Worm (Caenorhabditis elegans): ENCODE measurements around the gene cng-1.
A peak's percentile ranks its signal among the peaks of the same experiment; 100 is the strongest.

cng-1 gene

DNA sequence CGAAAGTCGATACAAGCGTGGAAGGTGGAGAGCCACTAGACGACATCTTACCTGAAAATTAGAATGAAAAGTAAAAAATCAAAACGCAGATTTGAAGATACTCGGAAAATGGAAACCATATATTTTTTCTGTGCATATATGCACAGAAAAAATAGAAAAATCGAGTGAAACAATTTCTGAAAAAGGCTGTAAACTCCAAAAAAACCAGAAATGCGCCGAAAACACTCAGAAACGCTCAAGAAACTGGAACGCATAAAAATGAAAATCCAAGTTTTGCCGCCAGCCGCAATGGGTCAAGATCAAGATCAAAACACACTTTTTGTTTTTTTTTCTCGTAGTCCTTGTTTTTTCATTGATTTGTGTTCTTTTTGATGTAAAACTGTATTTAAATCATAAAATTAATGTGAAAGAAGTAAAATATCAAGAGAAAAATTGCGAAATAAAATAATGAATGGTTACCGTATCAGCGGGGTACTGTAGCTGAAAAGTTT lies 38.6 kb downstream of the cng-1 start, which contains the start of gene T01C3.3:
Gene T01C3.3 (minus strand): TSS at position 51 of the 491 bp plus-strand sequence.
- TF ChIP-seq blmp-1 (tag; optimal IDR thresholded peaks at IDR 0.05; ENCODE audit: insufficient read depth): no peak
- TF ChIP-seq ama-1 (optimal IDR thresholded peaks at IDR 0.05): no peak

DNA sequence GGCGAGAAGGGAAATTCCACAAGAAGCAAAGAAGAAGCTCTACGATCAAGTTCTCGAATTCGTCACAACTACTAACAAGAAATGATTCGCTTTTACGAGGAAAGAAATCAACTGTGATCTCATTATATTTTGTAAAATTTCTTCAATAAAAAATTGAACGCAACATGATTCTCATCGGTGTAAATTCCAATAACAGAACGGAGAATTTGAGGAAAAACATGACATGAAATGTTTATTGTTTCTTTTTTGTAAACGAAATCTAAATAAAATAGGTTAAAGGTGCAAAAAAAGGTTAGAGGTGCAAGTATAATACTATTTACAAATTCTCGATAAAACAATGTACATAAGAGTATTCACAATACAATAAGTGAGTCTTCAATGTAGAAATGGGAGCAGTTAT lies 39.8 kb downstream of the cng-1 start:
- no peak for TF ChIP-seq elt-3 (tag; optimal IDR thresholded peaks at IDR 0.05)
- no peak for TF ChIP-seq nhr-25 (tag; optimal IDR thresholded peaks at IDR 0.05)

DNA sequence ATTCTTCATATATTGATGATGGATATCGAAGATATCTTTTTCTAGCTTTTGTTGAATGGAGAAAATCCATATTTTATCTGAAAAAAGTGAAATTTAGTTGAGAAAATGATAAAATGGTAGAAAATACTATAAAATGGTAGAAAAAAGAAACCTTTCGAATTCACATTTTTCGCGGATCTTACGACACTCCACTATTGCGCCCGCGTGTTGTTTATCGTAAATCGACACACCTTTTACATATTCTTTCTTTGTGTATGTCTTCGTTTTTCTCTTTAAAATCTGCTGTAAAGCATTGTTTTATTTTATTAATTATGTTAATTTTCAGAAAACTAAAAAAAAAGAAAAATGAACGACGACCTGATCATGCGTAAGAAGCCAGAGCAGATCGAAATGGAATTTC lies 40.4 kb downstream of the cng-1 start, which contains the start of the genes cdt-2 and T01C3.2:
Gene cdt-2 (minus strand): TSS at position 284 of the 400 bp plus-strand sequence.
Gene T01C3.2 (plus strand): TSS at position 326 of the 400 bp plus-strand sequence.
- TF ChIP-seq R02D3.7 (tag; optimal IDR thresholded peaks at IDR 0.05): peak; percentile 84
- peak; percentile 82 for TF ChIP-seq gmeb-1 (tag; optimal IDR thresholded peaks at IDR 0.05)
- no peak for TF ChIP-seq lin-39 (tag; optimal IDR thresholded peaks at IDR 0.05)
- no peak for TF ChIP-seq zag-1 (tag; optimal IDR thresholded peaks at IDR 0.05)
- TF ChIP-seq aly-2 (tag; optimal IDR thresholded peaks at IDR 0.05): no peak
- no peak for TF ChIP-seq nhr-12 (tag; optimal IDR thresholded peaks at IDR 0.05)
- no peak for TF ChIP-seq snpc-4 (tag; optimal IDR thresholded peaks at IDR 0.05)
- TF ChIP-seq sma-9 (GFP tag; optimal IDR thresholded peaks at IDR 0.05): peak; percentile 21
- no peak for TF ChIP-seq sma-9 (tag; optimal IDR thresholded peaks at IDR 0.05)
- no peak for TF ChIP-seq egl-27 (tag; optimal IDR thresholded peaks at IDR 0.05)
- TF ChIP-seq crh-2 (tag; optimal IDR thresholded peaks at IDR 0.05): peak; percentile 13
- TF ChIP-seq unc-55 (GFP tag; optimal IDR thresholded peaks at IDR 0.05): peak; percentile 69
- no peak for TF ChIP-seq peb-1 (tag; optimal IDR thresholded peaks at IDR 0.05)
- TF ChIP-seq ceh-82 (tag; optimal IDR thresholded peaks at IDR 0.05): no peak
- peak in 1 of 2 experiments; percentile 67 for TF ChIP-seq lsy-2 (tag; optimal IDR thresholded peaks at IDR 0.05)
- no peak for TF ChIP-seq nhr-77 (tag; optimal IDR thresholded peaks at IDR 0.05)
- TF ChIP-seq Y55F3AM.14 (GFP tag; optimal IDR thresholded peaks at IDR 0.05): no peak
- TF ChIP-seq nhr-129 (tag; optimal IDR thresholded peaks at IDR 0.05): peak; percentile 12
- TF ChIP-seq nhr-25 (tag; optimal IDR thresholded peaks at IDR 0.05): peak; percentile 6
- no peak for TF ChIP-seq elt-1 (tag; optimal IDR thresholded peaks at IDR 0.05)
- no peak for TF ChIP-seq ceh-16 (tag; optimal IDR thresholded peaks at IDR 0.05)
- TF ChIP-seq ztf-11 (tag; optimal IDR thresholded peaks at IDR 0.05): no peak
- no peak for TF ChIP-seq mbf-1 (tag; optimal IDR thresholded peaks at IDR 0.05)
- no peak for TF ChIP-seq ztf-4 (tag; optimal IDR thresholded peaks at IDR 0.05)
- TF ChIP-seq C34F6.9 (tag; optimal IDR thresholded peaks at IDR 0.05): no peak
- no peak for TF ChIP-seq ama-1 (optimal IDR thresholded peaks at IDR 0.05)

DNA sequence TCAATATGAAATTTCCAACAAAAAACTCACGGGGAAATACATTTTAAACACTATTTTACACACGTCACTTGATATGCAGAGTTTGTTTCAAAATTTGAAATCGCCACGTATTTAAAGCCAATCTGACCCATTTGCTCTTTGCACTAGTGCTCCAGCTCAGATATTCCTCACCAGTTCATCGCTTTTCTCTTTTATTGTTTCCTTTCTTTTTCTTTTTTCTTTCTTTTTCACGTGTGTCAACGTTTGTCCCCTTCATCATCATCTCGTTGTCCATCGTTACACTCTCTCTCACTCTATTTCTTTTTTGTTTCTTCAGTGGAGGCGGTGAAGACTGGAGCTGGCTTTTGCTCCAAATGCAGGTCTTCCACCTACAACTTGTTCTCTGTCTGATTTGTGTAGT lies 46.7 kb downstream of the cng-1 start, which contains the start of gene F02D8.4:
Gene F02D8.4 (plus strand): TSS at position 301 of the 400 bp plus-strand sequence.
- TF ChIP-seq nhr-6 (tag; optimal IDR thresholded peaks at IDR 0.05) (no peak), C34F6.9 (tag; optimal IDR thresholded peaks at IDR 0.05) (peak; percentile 4)

DNA sequence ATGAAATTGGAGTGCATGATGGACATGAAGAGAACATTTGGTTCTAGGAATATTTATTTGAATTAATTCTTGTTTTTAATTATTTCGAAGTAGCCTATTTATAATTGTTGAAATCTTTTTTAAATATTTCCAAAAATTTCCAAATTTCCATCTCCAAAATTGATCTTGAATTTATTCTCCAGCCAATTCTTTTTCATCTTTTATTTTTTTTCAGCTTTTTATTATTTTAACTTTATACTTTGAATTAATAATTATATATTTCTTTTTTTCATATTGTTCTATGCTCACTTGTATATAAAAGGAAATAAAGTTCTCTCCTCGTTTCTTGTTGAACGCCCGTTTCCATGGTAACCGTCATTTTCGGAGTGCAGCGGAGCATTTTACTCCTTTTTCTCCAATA lies 51.3 kb downstream of the cng-1 start, which contains the start of gene xbx-1:
Gene xbx-1 (plus strand): TSS at position 301 of the 400 bp plus-strand sequence.
- no peak for TF ChIP-seq nhr-129 (tag; optimal IDR thresholded peaks at IDR 0.05)
- no peak for TF ChIP-seq nhr-25 (tag; optimal IDR thresholded peaks at IDR 0.05)
- no peak for TF ChIP-seq egl-27 (tag; optimal IDR thresholded peaks at IDR 0.05)
- no peak for TF ChIP-seq unc-55 (GFP tag; optimal IDR thresholded peaks at IDR 0.05)
- TF ChIP-seq elt-3 (tag; optimal IDR thresholded peaks at IDR 0.05): no peak
- no peak for TF ChIP-seq crh-2 (tag; optimal IDR thresholded peaks at IDR 0.05)
- TF ChIP-seq ceh-82 (tag; optimal IDR thresholded peaks at IDR 0.05): no peak
- no peak for TF ChIP-seq lin-13 (GFP tag; optimal IDR thresholded peaks at IDR 0.05)

DNA sequence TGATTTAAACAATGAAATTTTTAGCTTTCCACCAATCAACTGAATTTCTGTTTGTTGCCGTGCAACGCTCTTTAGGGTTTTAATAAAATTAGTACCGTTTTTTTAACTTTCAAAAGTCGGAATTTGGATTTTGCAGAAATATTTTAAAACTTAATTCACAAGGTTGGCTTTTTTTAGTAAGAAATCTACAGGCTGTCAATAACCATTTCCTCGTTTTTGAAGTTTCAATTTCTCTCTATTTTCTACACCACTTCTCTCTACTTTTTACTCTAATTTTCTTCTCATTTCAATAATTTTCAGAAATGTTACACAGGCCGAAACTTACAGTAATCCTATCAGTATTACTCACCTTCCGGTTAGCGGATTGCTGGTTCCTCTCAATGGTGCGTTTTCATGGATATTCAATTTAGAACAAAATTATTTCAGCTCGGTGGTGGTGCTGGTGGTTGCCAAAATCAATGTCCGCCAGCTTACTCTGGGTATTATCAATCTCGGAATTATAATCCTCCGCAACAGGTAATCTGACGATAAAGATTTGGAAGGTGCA lies 53.0 kb downstream of the cng-1 start, which contains the start of the genes grd-12 and F02D8.1:
Gene grd-12 (plus strand): TSS at position 301 of the 547 bp plus-strand sequence.
Gene F02D8.1 (minus strand): TSS at position 497 of the 547 bp plus-strand sequence.
- TF ChIP-seq nhr-21 (tag; optimal IDR thresholded peaks at IDR 0.05): no peak
- no peak for TF ChIP-seq fos-1 (tag; optimal IDR thresholded peaks at IDR 0.05)
- TF ChIP-seq alr-1 (tag; optimal IDR thresholded peaks at IDR 0.05): no peak
- no peak for TF ChIP-seq nhr-129 (tag; optimal IDR thresholded peaks at IDR 0.05)
- no peak for TF ChIP-seq nhr-25 (tag; optimal IDR thresholded peaks at IDR 0.05)
- TF ChIP-seq unc-62 (GFP tag; optimal IDR thresholded peaks at IDR 0.05): no peak
- TF ChIP-seq Y55F3AM.14 (GFP tag; optimal IDR thresholded peaks at IDR 0.05): no peak
- no peak for TF ChIP-seq nhr-6 (tag; optimal IDR thresholded peaks at IDR 0.05)
- TF ChIP-seq nhr-77 (tag; optimal IDR thresholded peaks at IDR 0.05): no peak
- TF ChIP-seq zag-1 (tag; optimal IDR thresholded peaks at IDR 0.05): no peak
- no peak for TF ChIP-seq nhr-10 (tag; optimal IDR thresholded peaks at IDR 0.05)
- no peak for TF ChIP-seq F13H6.1 (tag; optimal IDR thresholded peaks at IDR 0.05)
- no peak for TF ChIP-seq ceh-16 (tag; optimal IDR thresholded peaks at IDR 0.05)
- TF ChIP-seq snpc-4 (tag; optimal IDR thresholded peaks at IDR 0.05): no peak
- no peak for TF ChIP-seq mdl-1 (tag; optimal IDR thresholded peaks at IDR 0.05)
- no peak for TF ChIP-seq nhr-12 (tag; optimal IDR thresholded peaks at IDR 0.05)
- TF ChIP-seq ztf-1 (GFP tag; conservative IDR thresholded peaks at IDR 0.05): no peak
- no peak for TF ChIP-seq egl-27 (tag; optimal IDR thresholded peaks at IDR 0.05)
